Worm (Caenorhabditis elegans) whole organism, L2 larva: ENCODE results near the gene snf-7.

ENCODE experiments used
- C34F6.9 ChIP-seq: fragments of 150-350 bp; optimal IDR thresholded peaks from 2 replicates; lab custom pipeline; 2014; ENCODE audit warnings: missing biosample characterization, missing genetic modification characterization
- R02D3.7 ChIP-seq: fragments of 150-350 bp; optimal IDR thresholded peaks from 2 replicates; lab custom pipeline; 2014; ENCODE audit warnings: missing biosample characterization, missing genetic modification characterization
- Y55F3AM.14 ChIP-seq: fragments of 200-800 bp; sonication (Bioruptor generic); optimal IDR thresholded peaks from 2 replicates; lab custom pipeline; 2018; ENCODE audit warnings: mild to moderate bottlenecking, missing genetic modification characterization, missing compliant biosample characterization
- ZK546.5 ChIP-seq: sonication (generic microtip); optimal IDR thresholded peaks from 2 replicates; lab custom pipeline; 2017; ENCODE audit warnings: missing biosample characterization, missing genetic modification characterization
- alr-1 ChIP-seq: fragments of 150-350 bp; optimal IDR thresholded peaks from 2 replicates; lab custom pipeline; 2014; ENCODE audit warnings: missing biosample characterization, missing genetic modification characterization
- aly-2 ChIP-seq: fragments of 150-350 bp; optimal IDR thresholded peaks from 2 replicates; lab custom pipeline; 2014; ENCODE audit warnings: missing biosample characterization, missing genetic modification characterization
- ama-1 ChIP-seq: fragments of 150-350 bp; optimal IDR thresholded peaks from 2 replicates; lab custom pipeline; 2018; ENCODE audit warnings: inconsistent platforms
- ceh-16 ChIP-seq: fragments of 150-350 bp; optimal IDR thresholded peaks from 2 replicates; lab custom pipeline; 2014; ENCODE audit warnings: missing biosample characterization, missing genetic modification characterization
- ceh-82 ChIP-seq: fragments of 150-350 bp; optimal IDR thresholded peaks from 2 replicates; lab custom pipeline; 2014; ENCODE audit warnings: missing biosample characterization, missing genetic modification characterization
- crh-2 ChIP-seq: sonication (generic microtip); optimal IDR thresholded peaks from 2 replicates; lab custom pipeline; 2017; ENCODE audit warnings: missing biosample characterization, missing genetic modification characterization
- dmd-4 ChIP-seq: sonication (generic microtip); optimal IDR thresholded peaks from 2 replicates; lab custom pipeline; 2017; ENCODE audit warnings: missing biosample characterization, missing genetic modification characterization
- egl-27 ChIP-seq: sonication (generic microtip); optimal IDR thresholded peaks from 3 replicates; lab custom pipeline; 2017; ENCODE audit warnings: missing biosample characterization, missing genetic modification reagents, missing genetic modification characterization
- elt-3 ChIP-seq: sonication (generic microtip); optimal IDR thresholded peaks from 2 replicates; lab custom pipeline; 2017; ENCODE audit warnings: missing biosample characterization, missing genetic modification characterization
- fos-1 ChIP-seq: fragments of 150-350 bp; optimal IDR thresholded peaks from 2 replicates; lab custom pipeline; 2014; ENCODE audit warnings: missing biosample characterization, missing genetic modification characterization
- gmeb-1 ChIP-seq: fragments of 150-350 bp; optimal IDR thresholded peaks from 2 replicates; lab custom pipeline; 2014; ENCODE audit warnings: missing biosample characterization, missing genetic modification characterization
- lin-11 ChIP-seq: fragments of 150-350 bp; sonication (generic microtip); optimal IDR thresholded peaks from 2 replicates; lab custom pipeline; 2014; ENCODE audit warnings: missing biosample characterization, missing genetic modification characterization, inconsistent platforms, mixed read lengths
- lin-39 ChIP-seq: fragments of 150-350 bp; optimal IDR thresholded peaks from 2 replicates; lab custom pipeline; 2014; ENCODE audit warnings: missing biosample characterization, missing genetic modification reagents, missing genetic modification characterization
- lsy-2 ChIP-seq, 2 experiments: fragments of 150-350 bp in 1 of 2; sonication (generic microtip) in 1 of 2; optimal IDR thresholded peaks; 2 replicates each; lab custom pipeline; 2014 to 2017; ENCODE audit warnings: missing biosample characterization in 2 of 2, missing genetic modification characterization in 2 of 2
- mab-5 ChIP-seq: fragments of 150-350 bp; optimal IDR thresholded peaks from 2 replicates; lab custom pipeline; 2014; ENCODE audit warnings: missing biosample characterization, missing genetic modification characterization
- mbf-1 ChIP-seq: sonication (generic microtip); optimal IDR thresholded peaks from 2 replicates; lab custom pipeline; 2017; ENCODE audit warnings: missing biosample characterization, missing genetic modification characterization
- mdl-1 ChIP-seq, 2 experiments: fragments of 150-350 bp in 1 of 2; sonication (generic microtip) in 1 of 2; optimal IDR thresholded peaks; 2 replicates each; lab custom pipeline; 2017; ENCODE audit warnings: missing biosample characterization in 2 of 2, missing genetic modification characterization in 2 of 2
- nhr-10 ChIP-seq: sonication (generic microtip); optimal IDR thresholded peaks from 2 replicates; lab custom pipeline; 2017; ENCODE audit warnings: missing biosample characterization, missing genetic modification characterization
- nhr-11 ChIP-seq: fragments of 150-350 bp; optimal IDR thresholded peaks from 2 replicates; lab custom pipeline; 2014; ENCODE audit warnings: missing biosample characterization, missing genetic modification characterization
- nhr-12 ChIP-seq: fragments of 150-350 bp; optimal IDR thresholded peaks from 2 replicates; lab custom pipeline; 2014; ENCODE audit warnings: missing biosample characterization, missing genetic modification characterization
- nhr-129 ChIP-seq: fragments of 150-350 bp; optimal IDR thresholded peaks from 2 replicates; lab custom pipeline; 2014; ENCODE audit warnings: missing biosample characterization, missing genetic modification characterization
- nhr-21 ChIP-seq: fragments of 150-350 bp; optimal IDR thresholded peaks from 2 replicates; lab custom pipeline; 2014; ENCODE audit warnings: missing biosample characterization, missing genetic modification characterization
- nhr-23 ChIP-seq: fragments of 150-350 bp; optimal IDR thresholded peaks from 2 replicates; lab custom pipeline; 2014; ENCODE audit warnings: missing biosample characterization, missing genetic modification reagents, missing genetic modification characterization
- nhr-237 ChIP-seq: fragments of 150-350 bp; optimal IDR thresholded peaks from 2 replicates; lab custom pipeline; 2014; ENCODE audit warnings: missing biosample characterization, missing genetic modification characterization
- nhr-25 ChIP-seq: fragments of 150-350 bp; sonication (generic microtip); optimal IDR thresholded peaks from 3 replicates; lab custom pipeline; 2014; ENCODE audit warnings: missing biosample characterization, missing genetic modification characterization
- nhr-6 ChIP-seq: fragments of 150-350 bp; optimal IDR thresholded peaks from 2 replicates; lab custom pipeline; 2014; ENCODE audit warnings: missing biosample characterization, missing genetic modification characterization
- nhr-77 ChIP-seq: fragments of 150-350 bp; optimal IDR thresholded peaks from 2 replicates; lab custom pipeline; 2014; ENCODE audit warnings: missing biosample characterization, missing genetic modification characterization
- peb-1 ChIP-seq: fragments of 150-350 bp; optimal IDR thresholded peaks from 2 replicates; lab custom pipeline; 2014; ENCODE audit warnings: missing biosample characterization, missing genetic modification characterization
- skn-1 ChIP-seq: sonication (generic microtip); optimal IDR thresholded peaks from 2 replicates; lab custom pipeline; 2017; ENCODE audit warnings: missing biosample characterization, missing genetic modification characterization
- sma-9 ChIP-seq, 2 experiments: fragments of 150-350 bp in 1 of 2; sonication (generic microtip) in 1 of 2; optimal IDR thresholded peaks; 2 replicates each; lab custom pipeline; 2014 to 2016; ENCODE audit warnings: missing genetic modification characterization in 2 of 2, mild to moderate bottlenecking in 1 of 2, missing biosample characterization in 1 of 2, missing compliant biosample characterization in 1 of 2, missing genetic modification reagents in 1 of 2, moderate library complexity in 1 of 2
- snpc-4 ChIP-seq: fragments of 150-350 bp; optimal IDR thresholded peaks from 2 replicates; lab custom pipeline; 2014; ENCODE audit warnings: missing biosample characterization, missing genetic modification characterization
- unc-55 ChIP-seq: fragments of 150-350 bp; sonication (generic microtip); optimal IDR thresholded peaks from 3 replicates; lab custom pipeline; 2014; ENCODE audit warnings: missing biosample characterization, missing genetic modification reagents, missing genetic modification characterization
- unc-62 ChIP-seq: fragments of 150-350 bp; optimal IDR thresholded peaks from 2 replicates; lab custom pipeline; 2014; ENCODE audit warnings: missing biosample characterization, missing genetic modification reagents, missing genetic modification characterization
- zag-1 ChIP-seq: fragments of 150-350 bp; optimal IDR thresholded peaks from 2 replicates; lab custom pipeline; 2014; ENCODE audit warnings: missing biosample characterization, missing genetic modification characterization
- ztf-1 ChIP-seq: fragments of 200-800 bp; sonication (Bioruptor generic); conservative IDR thresholded peaks from 2 replicates; pipeline ENCODE4 v1.3.6; 2022; ENCODE audit warnings: missing genetic modification characterization, missing compliant biosample characterization
- ztf-11 ChIP-seq: sonication (generic microtip); optimal IDR thresholded peaks from 2 replicates; lab custom pipeline; 2017; ENCODE audit warnings: missing biosample characterization, missing genetic modification characterization

The snf-7 gene

ce11 chrIII:12978473-12979174 is 26.6 kb upstream of the snf-7 start, which contains the start of the genes ubq-2 and frg-1 (continued):
- TF ChIP-seq mbf-1 (tag; lab: Kevin White, UChicago) (no peak), ama-1 (lab: Kevin White, UChicago) (peak; percentile 69), alr-1 (tag; lab: Kevin White, UChicago) (no peak), ztf-11 (tag; lab: Kevin White, UChicago) (no peak)

- TF ChIP-seq nhr-10 (tag; lab: Kevin White, UChicago) (no peak), nhr-237 (tag; lab: Kevin White, UChicago) (no peak), ceh-82 (tag; lab: Kevin White, UChicago) (no peak), nhr-12 (tag; lab: Kevin White, UChicago) (no peak), ZK546.5 (no peak), ztf-1 (GFP tag; lab: Robert Waterston, UW) (no peak), C34F6.9 (no peak), nhr-23 (tag; lab: Kevin White, UChicago) (no peak), mab-5 (tag; lab: Kevin White, UChicago) (no peak), fos-1 (tag; lab: Kevin White, UChicago) (no peak), ceh-16 (tag; lab: Kevin White, UChicago) (no peak), R02D3.7 (tag; lab: Kevin White, UChicago) (no peak), dmd-4 (tag; lab: Kevin White, UChicago) (no peak), nhr-129 (no peak), crh-2 (tag; lab: Kevin White, UChicago) (no peak), gmeb-1 (tag; lab: Kevin White, UChicago) (no peak), snpc-4 (tag; lab: Kevin White, UChicago) (no peak), skn-1 (tag; lab: Kevin White, UChicago) (no peak), Y55F3AM.14 (GFP tag; lab: Kevin White, UChicago) (no peak)
These were observed 24.5 kb upstream of the snf-7 start, which contains the start of gene ZK1010.4 for ce11 chrIII:12980770-12981169. Gene ZK1010.4, plus strand, starts transcription at chrIII:12981070.

- TF ChIP-seq nhr-25 (tag; lab: Kevin White, UChicago) (no peak), ztf-11 (tag; lab: Kevin White, UChicago) (no peak), lsy-2 (tag; optimal IDR thresholded peaks at IDR 0.05; lab: Kevin White, UChicago) (no peak), lin-39 (no peak), egl-27 (no peak), nhr-77 (no peak), R02D3.7 (tag; lab: Kevin White, UChicago) (no peak), ama-1 (lab: Kevin White, UChicago) (no peak), fos-1 (tag; lab: Kevin White, UChicago) (no peak), nhr-23 (tag; lab: Kevin White, UChicago) (no peak), mab-5 (tag; lab: Kevin White, UChicago) (no peak), nhr-21 (no peak)
These were observed 17.8 kb upstream of the snf-7 start, which contains the start of gene ZK1010.5 for ce11 chrIII:12987418-12987817. Gene ZK1010.5, minus strand, starts transcription at chrIII:12987518.

ce11 chrIII:12990997-12991396 is 14.3 kb upstream of the snf-7 start, which contains the start of gene ZK1010.12:
Gene ZK1010.12, plus strand, starts transcription at chrIII:12991297.
- TF ChIP-seq R02D3.7 (tag; lab: Kevin White, UChicago) (no peak), mdl-1 (tag; optimal IDR thresholded peaks at IDR 0.05; lab: Kevin White, UChicago) (no peak), aly-2 (tag; lab: Kevin White, UChicago) (no peak), ama-1 (lab: Kevin White, UChicago) (no peak), ZK546.5 (no peak), fos-1 (tag; lab: Kevin White, UChicago) (no peak), nhr-77 (no peak), zag-1 (tag; lab: Kevin White, UChicago) (no peak), nhr-11 (tag; lab: Kevin White, UChicago) (no peak), ceh-16 (tag; lab: Kevin White, UChicago) (no peak), lsy-2 (tag; optimal IDR thresholded peaks at IDR 0.05; lab: Kevin White, UChicago) (no peak), nhr-23 (tag; lab: Kevin White, UChicago) (no peak), lin-39 (no peak), nhr-237 (tag; lab: Kevin White, UChicago) (no peak), nhr-12 (tag; lab: Kevin White, UChicago) (no peak), gmeb-1 (tag; lab: Kevin White, UChicago) (no peak), crh-2 (tag; lab: Kevin White, UChicago) (no peak)

ce11 chrIII:12993055-12993454 is 12.2 kb upstream of the snf-7 start:
- no peak for TF ChIP-seq lin-11
- no peak for TF ChIP-seq unc-55
- TF ChIP-seq elt-3 (tag; lab: Kevin White, UChicago), result no peak
- no peak for TF ChIP-seq skn-1 (tag; lab: Kevin White, UChicago)
- TF ChIP-seq snpc-4 (tag; lab: Kevin White, UChicago), result no peak
- TF ChIP-seq sma-9 (GFP tag; optimal IDR thresholded peaks at IDR 0.05; lab: Kevin White, UChicago), result no peak
- TF ChIP-seq sma-9 (tag; optimal IDR thresholded peaks at IDR 0.05; lab: Kevin White, UChicago), result no peak
- TF ChIP-seq zag-1 (tag; lab: Kevin White, UChicago), result no peak
- no peak for TF ChIP-seq aly-2 (tag; lab: Kevin White, UChicago)
- no peak for TF ChIP-seq Y55F3AM.14 (GFP tag; lab: Kevin White, UChicago)
- no peak for TF ChIP-seq nhr-6 (tag; lab: Kevin White, UChicago)
- TF ChIP-seq nhr-25 (tag; lab: Kevin White, UChicago), result no peak
- TF ChIP-seq unc-62 (GFP tag; lab: Kevin White, UChicago), result no peak
- TF ChIP-seq peb-1, result no peak
- no peak for TF ChIP-seq ZK546.5
- TF ChIP-seq nhr-77, result no peak
- no peak for TF ChIP-seq nhr-12 (tag; lab: Kevin White, UChicago)
- no peak for TF ChIP-seq ztf-1 (GFP tag; lab: Robert Waterston, UW)
- TF ChIP-seq nhr-11 (tag; lab: Kevin White, UChicago), result no peak
